Fruit fly (Drosophila melanogaster) whole organism, wandering third instar larva: ENCODE measurements around the gene UbcE2H.

Source experiments
- Dfd ChIP-seq: fragments of >200 bp; optimal IDR thresholded peaks from 2 replicates; lab custom pipeline; 2017; ENCODE audit warnings: missing biosample characterization, missing genetic modification characterization
- Hr78 ChIP-seq: fragments of >200 bp; optimal IDR thresholded peaks from 2 replicates; lab custom pipeline; 2017; ENCODE audit warnings: missing biosample characterization, missing genetic modification characterization
- Mio ChIP-seq: sonication (Bioruptor generic); optimal IDR thresholded peaks from 2 replicates; lab custom pipeline; 2016; ENCODE audit warnings: missing biosample characterization, missing genetic modification characterization
- N ChIP-seq: fragments of >200 bp; optimal IDR thresholded peaks from 2 replicates; lab custom pipeline; 2018; ENCODE audit warnings: missing biosample characterization, missing external identifiers, missing genetic modification characterization
- OdsH ChIP-seq: fragments of 200-800 bp; sonication (Bioruptor generic); optimal IDR thresholded peaks from 2 replicates; lab custom pipeline; 2016; ENCODE audit warnings: missing biosample characterization, mild to moderate bottlenecking, missing genetic modification characterization
- Rel ChIP-seq, 2 experiments: fragments of 200-800 bp; sonication (Bioruptor generic) in 1 of 2; optimal IDR thresholded peaks; 2 replicates in 1 of 2; 3 replicates in 1 of 2; lab custom pipeline; 2016 to 2019; ENCODE audit warnings: mild to moderate bottlenecking in 2 of 2, missing biosample characterization in 2 of 2, missing genetic modification characterization in 2 of 2, moderate library complexity in 1 of 2
- ey ChIP-seq: fragments of 200-800 bp; sonication (Bioruptor generic); optimal IDR thresholded peaks from 2 replicates; lab custom pipeline; 2016; ENCODE audit warnings: missing biosample characterization, missing genetic modification characterization
- h ChIP-seq: fragments of 200-800 bp; sonication (Bioruptor generic); optimal IDR thresholded peaks from 3 replicates; lab custom pipeline; 2016; ENCODE audit warnings: missing biosample characterization, mild to moderate bottlenecking, missing genetic modification characterization
- lola ChIP-seq: fragments of >200 bp; optimal IDR thresholded peaks from 2 replicates; lab custom pipeline; 2017; ENCODE audit warnings: missing biosample characterization, missing genetic modification characterization
- pan ChIP-seq: fragments of >200 bp; optimal IDR thresholded peaks from 2 replicates; lab custom pipeline; 2017
- rgr ChIP-seq: fragments of 200-800 bp; sonication (Bioruptor generic); optimal IDR thresholded peaks from 3 replicates; lab custom pipeline; 2016; ENCODE audit warnings: missing biosample characterization, mild to moderate bottlenecking, missing genetic modification characterization
- tai ChIP-seq: sonication (Bioruptor generic); optimal IDR thresholded peaks from 2 replicates; lab custom pipeline; 2016; ENCODE audit warnings: missing biosample characterization, missing genetic modification characterization
- usp ChIP-seq: fragments of >200 bp; optimal IDR thresholded peaks from 2 replicates; lab custom pipeline; 2017; ENCODE audit warnings: missing biosample characterization, missing genetic modification characterization
- woc ChIP-seq: sonication (Bioruptor generic); optimal IDR thresholded peaks from 2 replicates; lab custom pipeline; 2016; ENCODE audit warnings: missing biosample characterization, mild to moderate bottlenecking, missing genetic modification characterization

dm6 chrX:8128133-8128532 lies 34.3 kb upstream of the UbcE2H start:
- TF ChIP-seq woc (GFP tag; lab: Kevin White, UChicago) (no peak), Dfd (GFP tag; lab: Kevin White, UChicago) (no peak), N (GFP tag; lab: Kevin White, UChicago) (no peak), ey (no peak), rgr (GFP tag; lab: Kevin White, UChicago) (no peak), h (GFP tag; lab: Kevin White, UChicago) (no peak), Hr78 (GFP tag; lab: Kevin White, UChicago) (no peak), Rel (GFP tag; optimal IDR thresholded peaks at IDR 0.05; lab: Kevin White, UChicago) (no peak), Rel (tag; optimal IDR thresholded peaks at IDR 0.05; lab: Kevin White, UChicago) (no peak), Mio (GFP tag; lab: Kevin White, UChicago) (no peak), lola (GFP tag; lab: Kevin White, UChicago) (no peak), tai (no peak), OdsH (GFP tag; lab: Kevin White, UChicago) (no peak), pan (lab: Kevin White, UChicago) (no peak), usp (GFP tag; lab: Kevin White, UChicago) (no peak)
